Worm (Caenorhabditis elegans): Measurements from ENCODE around the gene C30G12.2.

C30G12.2 gene

DNA sequence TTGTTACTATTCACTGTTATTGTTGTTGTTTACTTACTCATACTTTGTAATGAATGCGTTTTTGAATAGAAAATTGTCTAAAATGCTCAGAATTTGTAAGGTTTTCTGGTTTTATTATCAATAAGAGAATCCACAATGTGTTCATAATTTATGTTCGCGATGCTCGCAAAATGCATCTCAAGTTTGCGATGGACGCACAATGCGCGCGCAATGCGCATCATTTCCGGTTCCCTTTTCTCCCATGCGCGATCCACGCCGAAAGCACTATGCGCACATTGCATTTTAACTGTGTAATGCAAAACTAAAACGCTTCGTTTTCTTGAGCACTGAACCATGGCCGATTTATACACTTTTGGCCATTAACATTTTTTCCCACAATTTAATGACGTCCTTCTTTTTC lies 29.2 kb downstream of the C30G12.2 start:
- TF ChIP-seq mef-2 (tag; optimal IDR thresholded peaks at IDR 0.05) (no peak), elt-3 (tag; optimal IDR thresholded peaks at IDR 0.05) (no peak)

DNA sequence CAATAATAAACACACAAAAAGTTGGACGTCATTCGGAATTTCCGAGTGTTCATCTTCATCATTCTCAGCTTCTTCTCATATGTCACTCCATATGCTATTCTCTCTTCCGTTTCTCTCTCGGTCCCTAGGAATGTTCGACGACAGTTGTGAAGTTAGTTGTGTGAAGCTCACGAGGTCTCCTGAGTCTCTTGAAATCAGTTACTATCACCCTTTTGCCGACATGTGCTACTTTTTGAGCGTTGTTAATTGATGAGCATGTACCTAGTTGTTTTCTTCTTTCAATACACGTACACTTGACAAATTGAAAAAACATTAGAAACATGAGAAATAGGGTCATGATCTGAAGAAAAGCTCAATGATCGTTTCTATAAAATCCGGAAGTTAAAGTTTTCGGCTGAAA lies 33.1 kb downstream of the C30G12.2 start:
- TF ChIP-seq nhr-28 (tag; optimal IDR thresholded peaks at IDR 0.05) (no peak), tlp-1 (tag; optimal IDR thresholded peaks at IDR 0.05) (no peak), hlh-17 (GFP tag; optimal IDR thresholded peaks at IDR 0.05; ENCODE audit: borderline replicate concordance) (no peak), blmp-1 (tag; optimal IDR thresholded peaks at IDR 0.05) (no peak), pag-3 (tag; optimal IDR thresholded peaks at IDR 0.05; ENCODE audit: borderline replicate concordance, insufficient read depth) (no peak), nhr-71 (tag; optimal IDR thresholded peaks at IDR 0.05) (peak; percentile 93), ces-1 (GFP tag; optimal IDR thresholded peaks at IDR 0.05) (no peak), nhr-85 (tag) (peak; percentile 14), sup-37 (GFP tag; optimal IDR thresholded peaks at IDR 0.05) (peak; percentile 29), unc-62 (GFP tag; optimal IDR thresholded peaks at IDR 0.05) (no peak), lin-14 (GFP tag; optimal IDR thresholded peaks at IDR 0.05) (peak; percentile 92), nhr-77 (tag; optimal IDR thresholded peaks at IDR 0.05) (no peak), ceh-90 (tag; optimal IDR thresholded peaks at IDR 0.05) (no peak), fkh-8 (tag; optimal IDR thresholded peaks at IDR 0.05) (no peak), mab-9 (GFP tag; IDR thresholded peaks at IDR 0.05) (no peak), Y116A8C.19 (tag; optimal IDR thresholded peaks at IDR 0.05; ENCODE audit: borderline replicate concordance) (no peak), dsc-1 (tag; optimal IDR thresholded peaks at IDR 0.05) (no peak), sox-4 (tag; optimal IDR thresholded peaks at IDR 0.05) (no peak), nhr-76 (tag; optimal IDR thresholded peaks at IDR 0.05) (no peak), ceh-88 (GFP tag; IDR thresholded peaks at IDR 0.05) (no peak), fkh-4 (tag; optimal IDR thresholded peaks at IDR 0.05; ENCODE audit: borderline replicate concordance) (no peak), mep-1 (tag; optimal IDR thresholded peaks at IDR 0.05) (peak; percentile 28), fkh-10 (GFP tag; optimal IDR thresholded peaks at IDR 0.05) (no peak), vab-15 (tag; optimal IDR thresholded peaks at IDR 0.05) (peak; percentile 79), lin-15B (tag; optimal IDR thresholded peaks at IDR 0.05) (no peak), egl-27 (tag; optimal IDR thresholded peaks at IDR 0.05) (no peak), sptf-1 (tag; optimal IDR thresholded peaks at IDR 0.05) (no peak), unc-86 (tag; optimal IDR thresholded peaks at IDR 0.05) (no peak), nhr-47 (tag; optimal IDR thresholded peaks at IDR 0.05) (peak; percentile 47), swsn-7 (tag; optimal IDR thresholded peaks at IDR 0.05) (peak; percentile 36), ztf-11 (tag; optimal IDR thresholded peaks at IDR 0.05) (no peak), lir-3 (tag; optimal IDR thresholded peaks at IDR 0.05; ENCODE audit: poor library complexity) (peak; percentile 58), ztf-4 (tag; optimal IDR thresholded peaks at IDR 0.05) (peak; percentile 68), pax-3 (tag; optimal IDR thresholded peaks at IDR 0.05) (no peak), nhr-84 (tag; optimal IDR thresholded peaks at IDR 0.05) (no peak), ceh-82 (tag; optimal IDR thresholded peaks at IDR 0.05) (no peak), egl-13 (tag; optimal IDR thresholded peaks at IDR 0.05) (no peak), xbp-1 (tag; optimal IDR thresholded peaks at IDR 0.05) (peak; percentile 33), elt-3 (tag; optimal IDR thresholded peaks at IDR 0.05) (no peak), lin-35 (GFP tag; optimal IDR thresholded peaks at IDR 0.05) (peak in 1 of 2 experiments; percentile 2), nhr-20 (tag; optimal IDR thresholded peaks at IDR 0.05) (peak; percentile 65), F16B12.6 (tag; optimal IDR thresholded peaks at IDR 0.05) (no peak), efl-3 (GFP tag; optimal IDR thresholded peaks at IDR 0.05) (no peak), efl-1 (optimal IDR thresholded peaks at IDR 0.05) (peak; percentile 16 to 41), efl-1 (GFP tag; optimal IDR thresholded peaks at IDR 0.05 in 1 of 2) (peak; percentile 0 to 2), hlh-4 (tag; optimal IDR thresholded peaks at IDR 0.05) (no peak), alr-1 (tag; optimal IDR thresholded peaks at IDR 0.05; ENCODE audit: borderline replicate concordance) (no peak), tbx-2 (tag; optimal IDR thresholded peaks at IDR 0.05) (peak; percentile 20), ama-1 (optimal IDR thresholded peaks at IDR 0.05) (no peak), nhr-12 (tag; optimal IDR thresholded peaks at IDR 0.05) (no peak), mef-2 (tag; optimal IDR thresholded peaks at IDR 0.05) (peak; percentile 22)
